Worm (Caenorhabditis elegans) whole organism, L4 larva: ENCODE results near the gene skat-1.

ENCODE experiments used
- D1046.2 ChIP-seq: fragments of 200-800 bp; sonication (Bioruptor generic); IDR thresholded peaks from 2 replicates; pipeline ENCODE4 v1.3.6; 2022; ENCODE audit warnings: missing genetic modification characterization, missing compliant biosample characterization
- T20F7.1 ChIP-seq: fragments of 200-800 bp; sonication (Bioruptor generic); optimal IDR thresholded peaks from 2 replicates; lab custom pipeline; 2018; ENCODE audit warnings: mild to moderate bottlenecking, missing genetic modification characterization, missing compliant biosample characterization
- Y105C5A.15 ChIP-seq: fragments of 200-800 bp; sonication (Bioruptor generic); IDR thresholded peaks from 2 replicates; pipeline ENCODE4 v1.3.6; 2022; ENCODE audit warnings: missing genetic modification characterization, missing compliant biosample characterization
- Y48G9A.11 ChIP-seq: fragments of 200-800 bp; sonication (Bioruptor generic); IDR thresholded peaks from 2 replicates; pipeline ENCODE4 v1.3.6; 2022; ENCODE audit warnings: missing genetic modification reagents, missing genetic modification characterization, missing compliant biosample characterization
- Y5F2A.4 ChIP-seq: fragments of 200-800 bp; sonication (Bioruptor generic); optimal IDR thresholded peaks from 2 replicates; lab custom pipeline; 2018; ENCODE audit warnings: mild to moderate bottlenecking, missing genetic modification characterization, missing compliant biosample characterization
- ama-1 ChIP-seq: fragments of 150-350 bp; optimal IDR thresholded peaks from 2 replicates; lab custom pipeline; 2014; ENCODE audit warnings: inconsistent platforms, mixed read lengths
- ceh-20 ChIP-seq: fragments of 200-800 bp; sonication (Bioruptor generic); IDR thresholded peaks from 2 replicates; pipeline ENCODE4 v1.3.6; 2022; ENCODE audit warnings: missing genetic modification reagents, missing genetic modification characterization, missing compliant biosample characterization
- ceh-32 ChIP-seq: sonication (generic microtip); optimal IDR thresholded peaks from 2 replicates; lab custom pipeline; 2016; ENCODE audit warnings: mild to moderate bottlenecking, missing genetic modification characterization, missing compliant biosample characterization; ENCODE audit not compliant: poor library complexity
- ceh-62 ChIP-seq: sonication (generic microtip); optimal IDR thresholded peaks from 2 replicates; lab custom pipeline; 2017; ENCODE audit warnings: missing biosample characterization, missing genetic modification characterization
- ceh-82 ChIP-seq: sonication (generic microtip); optimal IDR thresholded peaks from 2 replicates; lab custom pipeline; 2017; ENCODE audit warnings: missing biosample characterization, missing genetic modification characterization
- cey-2 ChIP-seq: sonication (generic microtip); optimal IDR thresholded peaks from 3 replicates; lab custom pipeline; 2017; ENCODE audit warnings: missing genetic modification characterization, mild to moderate bottlenecking, missing compliant biosample characterization, antibody characterized with exemption, borderline replicate concordance; ENCODE audit not compliant: insufficient read depth
- daf-12 ChIP-seq: fragments of 150-350 bp; optimal IDR thresholded peaks from 2 replicates; lab custom pipeline; 2014; ENCODE audit warnings: missing biosample characterization, missing genetic modification reagents, missing genetic modification characterization
- daf-8 ChIP-seq: fragments of 200-800 bp; sonication (Bioruptor generic); IDR thresholded peaks from 2 replicates; pipeline ENCODE4 v1.3.6; 2022; ENCODE audit warnings: missing genetic modification characterization, missing compliant biosample characterization
- dmd-8 ChIP-seq: fragments of 200-800 bp; sonication (Bioruptor generic); IDR thresholded peaks from 2 replicates; pipeline ENCODE4 v1.3.6; 2022; ENCODE audit warnings: missing genetic modification characterization, missing compliant biosample characterization
- dve-1 ChIP-seq: sonication (generic microtip); optimal IDR thresholded peaks from 2 replicates; lab custom pipeline; 2017; ENCODE audit warnings: antibody characterized with exemption, mild to moderate bottlenecking, missing genetic modification characterization, missing compliant biosample characterization; ENCODE audit not compliant: insufficient read depth
- egl-43 ChIP-seq: fragments of 200-800 bp; sonication (Bioruptor generic); IDR thresholded peaks from 2 replicates; pipeline ENCODE4 v1.3.6; 2022; ENCODE audit warnings: missing genetic modification reagents, missing genetic modification characterization, missing compliant biosample characterization
- fos-1 ChIP-seq: fragments of 150-350 bp; optimal IDR thresholded peaks from 2 replicates; lab custom pipeline; 2014; ENCODE audit warnings: missing biosample characterization, missing genetic modification characterization
- hlh-11 ChIP-seq: fragments of 200-800 bp; sonication (Bioruptor generic); optimal IDR thresholded peaks from 2 replicates; lab custom pipeline; 2018; ENCODE audit warnings: mild to moderate bottlenecking, missing genetic modification characterization, missing compliant biosample characterization
- hlh-30 ChIP-seq: sonication (generic microtip); optimal IDR thresholded peaks from 2 replicates; lab custom pipeline; 2017; ENCODE audit warnings: antibody characterized with exemption, mild to moderate bottlenecking, missing genetic modification characterization, missing compliant biosample characterization; ENCODE audit not compliant: insufficient read depth
- hmg-1.1 ChIP-seq: fragments of 200-800 bp; sonication (Bioruptor generic); IDR thresholded peaks from 2 replicates; pipeline ENCODE4 v1.3.6; 2022; ENCODE audit warnings: missing genetic modification reagents, missing genetic modification characterization, missing compliant biosample characterization
- lim-7 ChIP-seq: fragments of 200-800 bp; sonication (Bioruptor generic); IDR thresholded peaks from 2 replicates; pipeline ENCODE4 v1.3.6; 2022; ENCODE audit warnings: missing genetic modification characterization, missing compliant biosample characterization
- lin-1 ChIP-seq: fragments of 200-800 bp; sonication (Bioruptor generic); IDR thresholded peaks from 2 replicates; pipeline ENCODE4 v1.3.6; 2022; ENCODE audit warnings: missing genetic modification reagents, missing genetic modification characterization, missing compliant biosample characterization
- lin-13 ChIP-seq: fragments of 150-350 bp; optimal IDR thresholded peaks from 2 replicates; lab custom pipeline; 2014; ENCODE audit warnings: missing biosample characterization, missing genetic modification reagents, missing genetic modification characterization
- lin-39 ChIP-seq: fragments of 150-350 bp; optimal IDR thresholded peaks from 2 replicates; lab custom pipeline; 2014; ENCODE audit warnings: missing biosample characterization, missing genetic modification reagents, missing genetic modification characterization
- lir-3 ChIP-seq: sonication (generic microtip); optimal IDR thresholded peaks from 2 replicates; lab custom pipeline; 2016; ENCODE audit warnings: mild to moderate bottlenecking, missing genetic modification characterization, missing compliant biosample characterization
- mdl-1 ChIP-seq, 2 experiments: fragments of 150-350 bp in 1 of 2; sonication (generic microtip) in 1 of 2; optimal IDR thresholded peaks; 2 replicates each; lab custom pipeline; 2014 to 2017; ENCODE audit warnings: missing biosample characterization in 2 of 2, missing genetic modification characterization in 2 of 2
- mdt-29 ChIP-seq: fragments of 200-800 bp; sonication (Bioruptor generic); IDR thresholded peaks from 2 replicates; pipeline ENCODE4 v1.3.6; 2022; ENCODE audit warnings: missing genetic modification reagents, missing genetic modification characterization, missing compliant biosample characterization
- mep-1 ChIP-seq: fragments of 150-350 bp; sonication (generic microtip); optimal IDR thresholded peaks from 3 replicates; lab custom pipeline; 2014; ENCODE audit warnings: missing biosample characterization, missing genetic modification characterization
- mes-2 ChIP-seq: sonication (generic microtip); optimal IDR thresholded peaks from 2 replicates; lab custom pipeline; 2016; ENCODE audit warnings: missing genotype, mild to moderate bottlenecking, missing genetic modification characterization, missing compliant biosample characterization; ENCODE audit not compliant: poor library complexity, severe bottlenecking
- mxl-2 ChIP-seq: fragments of 200-800 bp; sonication (Bioruptor generic); conservative IDR thresholded peaks from 2 replicates; pipeline ENCODE4 v1.3.6; 2022; ENCODE audit warnings: missing genetic modification reagents, missing genetic modification characterization, missing compliant biosample characterization
- mxl-3 ChIP-seq: fragments of 200-800 bp; sonication (Bioruptor generic); optimal IDR thresholded peaks from 2 replicates; lab custom pipeline; 2018; ENCODE audit warnings: mild to moderate bottlenecking, missing genetic modification characterization, missing compliant biosample characterization
- nhr-11 ChIP-seq: fragments of 150-350 bp; optimal IDR thresholded peaks from 2 replicates; lab custom pipeline; 2014; ENCODE audit warnings: missing biosample characterization, missing genetic modification characterization
- nhr-111 ChIP-seq: fragments of 200-800 bp; sonication (Bioruptor generic); optimal IDR thresholded peaks from 2 replicates; lab custom pipeline; 2018; ENCODE audit warnings: mild to moderate bottlenecking, missing genetic modification characterization, missing compliant biosample characterization
- nhr-25 ChIP-seq: sonication (generic microtip); optimal IDR thresholded peaks from 2 replicates; lab custom pipeline; 2017; ENCODE audit warnings: missing genetic modification characterization, mild to moderate bottlenecking, missing compliant biosample characterization, antibody characterized with exemption, moderate library complexity, borderline replicate concordance; ENCODE audit not compliant: insufficient read depth
- nhr-77 ChIP-seq: fragments of 150-350 bp; optimal IDR thresholded peaks from 2 replicates; lab custom pipeline; 2014; ENCODE audit warnings: missing biosample characterization, missing genetic modification characterization
- php-3 ChIP-seq: fragments of 200-800 bp; sonication (Bioruptor generic); IDR thresholded peaks from 2 replicates; pipeline ENCODE4 v1.3.6; 2022; ENCODE audit warnings: missing genetic modification reagents, missing genetic modification characterization, missing compliant biosample characterization
- rbr-2 ChIP-seq: sonication (generic microtip); optimal IDR thresholded peaks from 2 replicates; lab custom pipeline; 2016; ENCODE audit warnings: missing genotype, missing genetic modification characterization, missing compliant biosample characterization
- saeg-2 ChIP-seq: fragments of 200-800 bp; sonication (Bioruptor generic); IDR thresholded peaks from 2 replicates; pipeline ENCODE4 v1.3.6; 2022; ENCODE audit warnings: missing genetic modification reagents, missing genetic modification characterization, missing compliant biosample characterization
- spr-3 ChIP-seq: fragments of 200-800 bp; sonication (Bioruptor generic); optimal IDR thresholded peaks from 2 replicates; lab custom pipeline; 2018; ENCODE audit warnings: mild to moderate bottlenecking, missing genetic modification characterization, missing compliant biosample characterization
- unc-62 ChIP-seq, 3 experiments: fragments of 150-350 bp in 1 of 3; sonication (generic microtip); optimal IDR thresholded peaks in 2 of 3; peaks in 1 of 3; 1 replicate in 1 of 3; 2 replicates in 2 of 3; lab custom pipeline; 2014 to 2017; ENCODE audit warnings: missing biosample characterization in 3 of 3, missing genetic modification characterization in 3 of 3, missing genetic modification reagents in 3 of 3, missing genotype in 1 of 3
- zag-1 ChIP-seq: fragments of 150-350 bp; optimal IDR thresholded peaks from 2 replicates; lab custom pipeline; 2014; ENCODE audit warnings: missing biosample characterization, missing genetic modification characterization
- zfp-3 ChIP-seq: fragments of 200-800 bp; sonication (Bioruptor generic); conservative IDR thresholded peaks from 2 replicates; pipeline ENCODE4 v1.3.6; 2022; ENCODE audit warnings: missing genetic modification reagents, missing genetic modification characterization, missing compliant biosample characterization
- zip-2 ChIP-seq: fragments of 150-350 bp; optimal IDR thresholded peaks from 2 replicates; lab custom pipeline; 2014; ENCODE audit warnings: missing biosample characterization, missing genetic modification characterization
- ztf-11 ChIP-seq: fragments of 150-350 bp; optimal IDR thresholded peaks from 2 replicates; lab custom pipeline; 2014; ENCODE audit warnings: missing biosample characterization, missing genetic modification characterization
- ztf-7 ChIP-seq: fragments of 150-350 bp; optimal IDR thresholded peaks from 2 replicates; lab custom pipeline; 2014; ENCODE audit warnings: missing biosample characterization, missing genetic modification characterization

The skat-1 gene

ce11 chrIII:8984412-8984811, 12.2 kb downstream of the skat-1 start (continued):
- TF ChIP-seq mxl-2 (no peak), fos-1 (no peak), mep-1 (no peak), daf-12 (tag; lab: Kevin White, UChicago) (no peak), zag-1 (tag; lab: Kevin White, UChicago) (no peak), daf-8 (no peak), cey-2 (tag; lab: Kevin White, UChicago) (no peak), ama-1 (no peak), lir-3 (tag; lab: Kevin White, UChicago) (no peak), mxl-3 (no peak), ztf-11 (tag; lab: Kevin White, UChicago) (no peak), saeg-2 (no peak), nhr-77 (tag; lab: Kevin White, UChicago) (no peak), nhr-111 (GFP tag; lab: Kevin White, UChicago) (no peak), dve-1 (tag; lab: Kevin White, UChicago) (peak; percentile 4), mdl-1 (tag; optimal IDR thresholded peaks at IDR 0.05; lab: Kevin White, UChicago) (no peak), spr-3 (no peak), mes-2 (peak; percentile 30), lim-7 (0 out of 2 replicates have a peak, but pooled peaks have one; percentile 14), ceh-82 (tag; lab: Kevin White, UChicago) (no peak), php-3 (GFP tag; lab: Robert Waterston, UW) (no peak), hlh-11 (no peak), nhr-11 (tag; lab: Kevin White, UChicago) (no peak), Y48G9A.11 (GFP tag; lab: Robert Waterston, UW) (no peak), egl-43 (GFP tag; lab: Robert Waterston, UW) (no peak), hmg-1.1 (GFP tag; lab: Robert Waterston, UW) (no peak), ceh-32 (tag; lab: Kevin White, UChicago) (no peak), Y5F2A.4 (GFP tag; lab: Kevin White, UChicago) (no peak), lin-39 (tag; lab: Kevin White, UChicago) (no peak), hlh-30 (peak; percentile 10), lin-1 (GFP tag; lab: Robert Waterston, UW) (peak; percentile 17; the same call in 1 of the 2 replicates), T20F7.1 (GFP tag; lab: Kevin White, UChicago) (peak; percentile 20), ceh-62 (tag; lab: Kevin White, UChicago) (no peak), ztf-7 (tag; lab: Kevin White, UChicago) (no peak), lin-13 (GFP tag; lab: Kevin White, UChicago) (no peak), D1046.2 (GFP tag; lab: Robert Waterston, UW) (no peak), ceh-20 (GFP tag; lab: Robert Waterston, UW) (no peak), mdt-29 (GFP tag; lab: Robert Waterston, UW) (no peak), rbr-2 (tag; lab: Kevin White, UChicago) (no peak), dmd-8 (GFP tag; lab: Robert Waterston, UW) (no peak), zfp-3 (GFP tag; lab: Robert Waterston, UW) (no peak), Y105C5A.15 (GFP tag; lab: Robert Waterston, UW) (no peak), zip-2 (tag; lab: Kevin White, UChicago) (no peak), nhr-25 (no peak), unc-62 (GFP tag; optimal IDR thresholded peaks at IDR 0.05 in 1 of 2; lab: Kevin White, UChicago) (no peak), unc-62 (tag; optimal IDR thresholded peaks at IDR 0.05; lab: Kevin White, UChicago) (no peak)
